Worm (Caenorhabditis elegans) whole organism, late embryonic: Measurements from ENCODE around the gene clc-25.

ENCODE experiments used
- C08G9.2 ChIP-seq: sonication (generic microtip); optimal IDR thresholded peaks from 2 replicates; lab custom pipeline; 2016; ENCODE audit warnings: mild to moderate bottlenecking, missing genetic modification characterization, moderate library complexity, missing compliant biosample characterization
- F13H6.1 ChIP-seq: sonication (generic microtip); optimal IDR thresholded peaks from 2 replicates; lab custom pipeline; 2016; ENCODE audit warnings: missing genetic modification characterization, missing compliant biosample characterization
- K02D7.2 ChIP-seq: sonication (generic microtip); optimal IDR thresholded peaks from 2 replicates; lab custom pipeline; 2017; ENCODE audit warnings: mild to moderate bottlenecking, missing genetic modification characterization, missing compliant biosample characterization
- K09A11.1 ChIP-seq: sonication (generic microtip); optimal IDR thresholded peaks from 2 replicates; lab custom pipeline; 2017; ENCODE audit warnings: antibody characterized with exemption, mild to moderate bottlenecking, missing genetic modification characterization, missing compliant biosample characterization; ENCODE audit not compliant: insufficient read depth
- ahr-1 ChIP-seq: sonication (generic microtip); optimal IDR thresholded peaks from 2 replicates; lab custom pipeline; 2016; ENCODE audit warnings: missing genetic modification characterization, missing compliant biosample characterization
- ceh-18 ChIP-seq: sonication (generic microtip); optimal IDR thresholded peaks from 2 replicates; lab custom pipeline; 2016; ENCODE audit warnings: missing genetic modification characterization, missing compliant biosample characterization
- ceh-19 ChIP-seq: fragments of 200-800 bp; sonication (Bioruptor generic); optimal IDR thresholded peaks from 2 replicates; lab custom pipeline; 2018; ENCODE audit warnings: mild to moderate bottlenecking, missing genetic modification characterization, missing compliant biosample characterization
- ceh-2 ChIP-seq: sonication (generic microtip); optimal IDR thresholded peaks from 2 replicates; lab custom pipeline; 2016; ENCODE audit warnings: missing genotype, missing genetic modification characterization, missing compliant biosample characterization
- ceh-24 ChIP-seq: sonication (generic microtip); optimal IDR thresholded peaks from 2 replicates; lab custom pipeline; 2016; ENCODE audit warnings: mild to moderate bottlenecking, missing genetic modification characterization, missing compliant biosample characterization
- ceh-30 ChIP-seq: fragments of 150-350 bp; optimal IDR thresholded peaks from 2 replicates; lab custom pipeline; 2014; ENCODE audit warnings: missing biosample characterization, missing genetic modification characterization
- ceh-31 ChIP-seq: sonication (generic microtip); optimal IDR thresholded peaks from 2 replicates; lab custom pipeline; 2016; ENCODE audit warnings: missing genetic modification characterization, missing compliant biosample characterization
- ceh-34 ChIP-seq: sonication (generic microtip); optimal IDR thresholded peaks from 2 replicates; lab custom pipeline; 2016; ENCODE audit warnings: mild to moderate bottlenecking, missing genetic modification characterization, missing compliant biosample characterization
- ceh-48 ChIP-seq: sonication (generic microtip); optimal IDR thresholded peaks from 2 replicates; lab custom pipeline; 2016; ENCODE audit warnings: missing genetic modification characterization, inconsistent platforms, missing compliant biosample characterization
- ceh-6 ChIP-seq: fragments of 200-800 bp; sonication (Bioruptor generic); optimal IDR thresholded peaks from 2 replicates; lab custom pipeline; 2018; ENCODE audit warnings: mild to moderate bottlenecking, missing genetic modification characterization, missing compliant biosample characterization
- che-1 ChIP-seq: sonication (generic microtip); optimal IDR thresholded peaks from 2 replicates; lab custom pipeline; 2016; ENCODE audit warnings: mild to moderate bottlenecking, missing genetic modification characterization, missing compliant biosample characterization
- dmd-4 ChIP-seq: sonication (generic microtip); optimal IDR thresholded peaks from 2 replicates; lab custom pipeline; 2016; ENCODE audit warnings: borderline replicate concordance, missing genetic modification characterization, missing compliant biosample characterization
- elt-4 ChIP-seq: sonication (generic microtip); optimal IDR thresholded peaks from 2 replicates; lab custom pipeline; 2016; ENCODE audit warnings: missing genetic modification characterization, missing compliant biosample characterization
- ets-4 ChIP-seq: sonication (generic microtip); optimal IDR thresholded peaks from 2 replicates; lab custom pipeline; 2016; ENCODE audit warnings: missing genetic modification characterization, missing compliant biosample characterization
- fax-1 ChIP-seq: sonication (generic microtip); optimal IDR thresholded peaks from 2 replicates; lab custom pipeline; 2016; ENCODE audit warnings: missing genotype, missing genetic modification characterization, missing compliant biosample characterization
- fkh-10 ChIP-seq: fragments of 150-350 bp; optimal IDR thresholded peaks from 2 replicates; lab custom pipeline; 2014; ENCODE audit warnings: missing biosample characterization, missing genetic modification reagents, missing genetic modification characterization
- gmeb-2 ChIP-seq: sonication (generic microtip); optimal IDR thresholded peaks from 2 replicates; lab custom pipeline; 2016; ENCODE audit warnings: missing genetic modification characterization, inconsistent platforms, missing compliant biosample characterization
- hlh-15 ChIP-seq: sonication (generic microtip); optimal IDR thresholded peaks from 2 replicates; lab custom pipeline; 2016; ENCODE audit warnings: missing genetic modification characterization, missing compliant biosample characterization
- hlh-30 ChIP-seq: sonication (generic microtip); optimal IDR thresholded peaks from 2 replicates; lab custom pipeline; 2017; ENCODE audit warnings: antibody characterized with exemption, missing genetic modification characterization, missing compliant biosample characterization; ENCODE audit not compliant: insufficient read depth
- hlh-8 ChIP-seq: sonication (generic microtip); optimal IDR thresholded peaks from 2 replicates; lab custom pipeline; 2016; ENCODE audit warnings: missing genotype, missing genetic modification characterization, missing compliant biosample characterization
- lim-6 ChIP-seq: sonication (generic microtip); optimal IDR thresholded peaks from 2 replicates; lab custom pipeline; 2016; ENCODE audit warnings: missing genetic modification characterization, missing compliant biosample characterization
- mec-3 ChIP-seq: sonication (generic microtip); optimal IDR thresholded peaks from 2 replicates; lab custom pipeline; 2016; ENCODE audit warnings: borderline replicate concordance, missing genetic modification characterization, missing compliant biosample characterization
- nfya-1 ChIP-seq: sonication (generic microtip); optimal IDR thresholded peaks from 2 replicates; lab custom pipeline; 2017; ENCODE audit warnings: missing genetic modification characterization, mild to moderate bottlenecking, missing compliant biosample characterization, antibody characterized with exemption, moderate library complexity
- nhr-232 ChIP-seq: sonication (generic microtip); optimal IDR thresholded peaks from 2 replicates; lab custom pipeline; 2016; ENCODE audit warnings: missing genetic modification characterization, missing compliant biosample characterization
- npax-4 ChIP-seq: sonication (generic microtip); optimal IDR thresholded peaks from 2 replicates; lab custom pipeline; 2016; ENCODE audit warnings: missing genetic modification characterization, missing compliant biosample characterization
- odd-2 ChIP-seq: sonication (generic microtip); optimal IDR thresholded peaks from 2 replicates; lab custom pipeline; 2017; ENCODE audit warnings: antibody characterized with exemption, mild to moderate bottlenecking, missing genetic modification characterization, missing compliant biosample characterization
- pha-2 ChIP-seq: sonication (generic microtip); optimal IDR thresholded peaks from 2 replicates; lab custom pipeline; 2017; ENCODE audit warnings: mild to moderate bottlenecking, missing genetic modification characterization, missing compliant biosample characterization
- pha-4 ChIP-seq: fragments of 150-350 bp; optimal IDR thresholded peaks from 2 replicates; lab custom pipeline; 2018; ENCODE audit warnings: missing biosample characterization, missing genetic modification reagents, missing genetic modification characterization
- pqm-1 ChIP-seq: sonication (generic microtip); optimal IDR thresholded peaks from 2 replicates; lab custom pipeline; 2016; ENCODE audit warnings: missing genetic modification characterization, missing compliant biosample characterization
- pros-1 ChIP-seq: fragments of 150-350 bp; optimal IDR thresholded peaks from 2 replicates; lab custom pipeline; 2014; ENCODE audit warnings: missing biosample characterization, missing genetic modification reagents, missing genetic modification characterization
- ref-2 ChIP-seq: sonication (generic microtip); optimal IDR thresholded peaks from 2 replicates; lab custom pipeline; 2016; ENCODE audit warnings: missing genetic modification characterization, missing compliant biosample characterization
- sdc-2 ChIP-seq: sonication (generic microtip); optimal IDR thresholded peaks from 2 replicates; lab custom pipeline; 2016; ENCODE audit warnings: missing genotype, missing genetic modification characterization, missing compliant biosample characterization
- sox-2 ChIP-seq: fragments of 200-800 bp; sonication (Bioruptor generic); IDR thresholded peaks from 2 replicates; pipeline ENCODE4 v1.3.6; 2022; ENCODE audit warnings: missing genetic modification reagents, missing genetic modification characterization, missing compliant biosample characterization
- sox-4 ChIP-seq: sonication (generic microtip); optimal IDR thresholded peaks from 2 replicates; lab custom pipeline; 2017; ENCODE audit warnings: mild to moderate bottlenecking, missing genetic modification characterization, inconsistent platforms, missing compliant biosample characterization
- syd-9 ChIP-seq: sonication (generic microtip); optimal IDR thresholded peaks from 2 replicates; lab custom pipeline; 2016; ENCODE audit warnings: mild to moderate bottlenecking, missing genetic modification characterization, moderate library complexity, missing compliant biosample characterization
- tbx-2 ChIP-seq: sonication (generic microtip); optimal IDR thresholded peaks from 2 replicates; lab custom pipeline; 2016; ENCODE audit warnings: missing genetic modification characterization, missing compliant biosample characterization
- tbx-7 ChIP-seq: sonication (generic microtip); optimal IDR thresholded peaks from 2 replicates; lab custom pipeline; 2016; ENCODE audit warnings: missing genotype, missing genetic modification characterization, missing compliant biosample characterization
- ttx-3 ChIP-seq: sonication (generic microtip); optimal IDR thresholded peaks from 2 replicates; lab custom pipeline; 2016; ENCODE audit warnings: missing genetic modification reagents, missing genetic modification characterization, missing compliant biosample characterization
- unc-42 ChIP-seq: sonication (generic microtip); optimal IDR thresholded peaks from 2 replicates; lab custom pipeline; 2016; ENCODE audit warnings: missing genotype, missing genetic modification characterization, missing compliant biosample characterization
- unc-55 ChIP-seq: sonication (generic microtip); optimal IDR thresholded peaks from 2 replicates; lab custom pipeline; 2017; ENCODE audit warnings: missing biosample characterization, missing genetic modification reagents, missing genetic modification characterization
- zip-5 ChIP-seq: sonication (generic microtip); optimal IDR thresholded peaks from 2 replicates; lab custom pipeline; 2016; ENCODE audit warnings: missing genetic modification characterization, missing compliant biosample characterization
- ztf-16 ChIP-seq: sonication (generic microtip); optimal IDR thresholded peaks from 2 replicates; lab custom pipeline; 2017; ENCODE audit warnings: missing genetic modification characterization, missing compliant biosample characterization

clc-25 gene

DNA sequence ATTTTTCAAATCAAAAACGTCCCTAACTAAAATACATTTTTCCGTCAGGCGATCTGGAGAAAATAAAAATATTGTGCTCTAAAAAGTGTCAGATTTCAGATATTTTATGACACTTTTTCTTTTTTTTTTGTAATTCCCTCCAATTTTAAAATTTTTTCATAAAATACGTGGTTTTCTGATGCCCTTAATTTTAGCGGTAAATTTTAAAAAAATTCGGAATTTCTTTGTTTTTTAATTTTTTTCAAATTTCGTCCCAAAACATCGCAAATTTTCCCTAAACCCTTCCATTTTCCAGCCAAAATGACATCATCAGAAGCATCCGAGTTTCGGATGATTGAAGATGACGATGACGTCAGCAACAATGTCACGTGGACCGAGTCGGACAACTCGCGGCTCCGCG, 34.6 kb downstream of the clc-25 start, which contains the start of gene trp-2:
Gene trp-2, plus strand, starts transcription at position 301 of the 400 bp plus-strand sequence.
- no peak for TF ChIP-seq F13H6.1
- TF ChIP-seq zip-5, result no peak
- TF ChIP-seq ceh-19 (GFP tag; lab: Kevin White, UChicago), result no peak
- TF ChIP-seq sdc-2 (tag; lab: Kevin White, UChicago), result no peak
- TF ChIP-seq nhr-232 (tag; lab: Kevin White, UChicago), result no peak
- no peak for TF ChIP-seq C08G9.2 (tag; lab: Kevin White, UChicago)
- TF ChIP-seq ceh-31 (tag; lab: Kevin White, UChicago), result no peak
- TF ChIP-seq elt-4 (tag; lab: Kevin White, UChicago), result no peak
- no peak for TF ChIP-seq dmd-4
- no peak for TF ChIP-seq pros-1 (tag; lab: Kevin White, UChicago)

DNA sequence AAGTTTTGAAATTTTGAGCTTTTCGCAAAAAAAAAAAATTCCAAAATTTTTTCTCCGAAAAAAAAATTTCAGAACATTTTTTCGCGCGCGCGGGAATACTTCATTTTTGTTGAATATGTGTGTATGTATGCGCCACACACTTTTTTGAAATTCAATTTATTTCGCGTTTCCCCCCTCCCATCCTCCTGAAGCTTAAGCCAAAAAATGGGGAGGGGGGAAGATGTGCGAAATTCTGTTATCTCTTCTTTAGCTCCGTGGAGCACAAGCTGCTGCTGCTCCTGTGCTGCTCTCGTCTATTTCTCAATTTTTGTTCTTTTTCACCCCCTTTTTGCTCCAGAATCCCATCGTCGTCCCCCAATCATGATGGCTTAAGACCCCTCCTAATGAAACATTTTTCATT, 36.6 kb downstream of the clc-25 start:
- peak; percentile 96 for TF ChIP-seq unc-42 (tag; lab: Kevin White, UChicago)
- TF ChIP-seq pha-2 (tag; lab: Kevin White, UChicago), result no peak
- no peak for TF ChIP-seq K02D7.2 (tag; lab: Kevin White, UChicago)
- TF ChIP-seq pqm-1 (tag; lab: Kevin White, UChicago), result no peak
- no peak for TF ChIP-seq ref-2 (tag; lab: Kevin White, UChicago)
- TF ChIP-seq ceh-31 (tag; lab: Kevin White, UChicago), result no peak

DNA sequence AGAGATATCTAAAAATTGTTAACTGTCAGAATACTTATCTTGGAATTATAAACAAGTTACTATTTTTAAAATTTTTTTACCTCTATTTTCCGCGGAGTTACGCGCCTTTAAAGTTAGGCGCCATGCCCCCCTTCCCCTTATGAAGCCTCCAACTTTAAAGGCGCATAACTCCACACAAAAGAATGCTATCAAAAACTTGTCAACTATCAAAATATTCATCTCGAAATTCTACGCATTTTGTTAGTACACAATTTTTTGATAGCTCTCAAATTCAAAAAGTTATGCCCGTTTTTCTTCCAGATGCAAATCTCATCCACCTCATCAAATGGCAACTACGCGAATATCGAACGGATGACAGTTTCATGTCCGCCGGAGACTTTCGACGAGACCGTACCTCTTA, 43.2 kb downstream of the clc-25 start, which contains the start of gene tbc-10:
Gene tbc-10, plus strand, starts transcription at position 301 of the 400 bp plus-strand sequence.
- no peak for TF ChIP-seq ceh-19 (GFP tag; lab: Kevin White, UChicago)
- no peak for TF ChIP-seq nfya-1
- TF ChIP-seq lim-6 (tag; lab: Kevin White, UChicago), result no peak
- no peak for TF ChIP-seq ttx-3 (tag; lab: Kevin White, UChicago)
- no peak for TF ChIP-seq odd-2 (tag; lab: Kevin White, UChicago)
- no peak for TF ChIP-seq dmd-4
- TF ChIP-seq elt-4 (tag; lab: Kevin White, UChicago), result no peak
- TF ChIP-seq pha-4 (tag; lab: Kevin White, UChicago), result no peak

DNA sequence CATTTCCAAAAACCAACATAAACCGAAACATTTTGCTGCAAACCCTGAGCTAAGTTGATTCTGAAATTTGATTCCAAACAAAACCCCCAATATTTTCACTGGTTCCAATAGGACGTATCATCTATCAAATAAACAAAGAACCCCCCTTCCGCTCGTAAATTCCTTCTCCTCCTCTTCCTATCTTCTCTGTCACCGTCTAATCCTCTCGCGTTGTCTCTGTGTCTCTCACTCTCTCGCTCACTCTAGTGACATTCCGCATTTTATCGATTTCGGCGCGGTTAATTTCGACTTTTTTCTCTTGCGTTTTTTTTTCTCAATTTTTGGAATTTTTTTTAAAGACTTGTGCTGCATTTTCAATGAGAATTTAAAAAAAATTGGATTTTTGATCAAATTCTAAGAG, 44.2 kb downstream of the clc-25 start:
- TF ChIP-seq K09A11.1 (tag; lab: Kevin White, UChicago), result no peak
- no peak for TF ChIP-seq ahr-1 (tag; lab: Kevin White, UChicago)
- no peak for TF ChIP-seq hlh-30
- TF ChIP-seq zip-5, result no peak
- no peak for TF ChIP-seq ceh-24
- TF ChIP-seq gmeb-2 (tag; lab: Kevin White, UChicago), result no peak
- TF ChIP-seq npax-4 (tag; lab: Kevin White, UChicago), result no peak
- TF ChIP-seq pros-1 (tag; lab: Kevin White, UChicago), result no peak
- no peak for TF ChIP-seq fax-1
- no peak for TF ChIP-seq pha-2 (tag; lab: Kevin White, UChicago)
- no peak for TF ChIP-seq mec-3 (tag; lab: Kevin White, UChicago)
- TF ChIP-seq tbx-2 (tag; lab: Kevin White, UChicago), result peak; percentile 23
- peak; percentile 9 for TF ChIP-seq ceh-31 (tag; lab: Kevin White, UChicago)
- no peak for TF ChIP-seq ztf-16 (tag; lab: Kevin White, UChicago)
- TF ChIP-seq syd-9 (tag; lab: Kevin White, UChicago), result no peak
- no peak for TF ChIP-seq elt-4 (tag; lab: Kevin White, UChicago)
- peak; percentile 3 for TF ChIP-seq ceh-18
- TF ChIP-seq F13H6.1, result no peak
- TF ChIP-seq ceh-2 (tag; lab: Kevin White, UChicago), result no peak
- no peak for TF ChIP-seq hlh-15 (tag; lab: Kevin White, UChicago)
- TF ChIP-seq sox-2 (GFP tag; lab: Robert Waterston, UW), result no peak
- TF ChIP-seq ceh-6 (GFP tag; lab: Kevin White, UChicago), result no peak
- no peak for TF ChIP-seq sox-4
- TF ChIP-seq K02D7.2 (tag; lab: Kevin White, UChicago), result no peak
- TF ChIP-seq ets-4 (tag; lab: Kevin White, UChicago), result no peak
- no peak for TF ChIP-seq fkh-10 (GFP tag; lab: Kevin White, UChicago)
- TF ChIP-seq ceh-19 (GFP tag; lab: Kevin White, UChicago), result no peak
- TF ChIP-seq tbx-7, result no peak
- no peak for TF ChIP-seq che-1 (tag; lab: Kevin White, UChicago)
- TF ChIP-seq unc-55 (GFP tag; lab: Kevin White, UChicago), result peak; percentile 34
- no peak for TF ChIP-seq ceh-30 (tag; lab: Kevin White, UChicago)
- no peak for TF ChIP-seq hlh-8 (tag; lab: Kevin White, UChicago)
- no peak for TF ChIP-seq unc-42 (tag; lab: Kevin White, UChicago)
- peak; percentile 73 for TF ChIP-seq ceh-34 (tag; lab: Kevin White, UChicago)
- TF ChIP-seq ceh-48, result peak; percentile 80
